Fruit fly (Drosophila melanogaster): Measurements from ENCODE around the gene CG15172.
A peak's percentile ranks its signal among the peaks of the same experiment; 100 is the strongest.

Gene CG15172

dm6 chr2L:19053860-19054515 is 31.8 kb downstream of the CG15172 start, which contains the start of gene CG10492 (continued):
- no peak for TF ChIP-seq az2 (GFP tag; optimal IDR thresholded peaks at IDR 0.05)
- TF ChIP-seq z (GFP tag; IDR thresholded peaks at IDR 0.05) = 0 out of 3 replicates have a peak, but pooled peaks have one; percentile 14
- no peak for TF ChIP-seq HHEX (GFP tag; optimal IDR thresholded peaks at IDR 0.05)
- TF ChIP-seq amos (GFP tag; IDR thresholded peaks at IDR 0.05; ENCODE audit: partially characterized antibody) = no peak; the same call in 1 of the 2 replicates
- TF ChIP-seq sens (GFP tag) = peak; percentile 29
- peak; percentile 51; the same call in 1 of the 3 replicates for TF ChIP-seq Opbp (GFP tag; IDR thresholded peaks at IDR 0.05; ENCODE audit: partially characterized antibody)
- peak; percentile 73; the same call in 1 of the 4 replicates for TF ChIP-seq chinmo (GFP tag; IDR thresholded peaks at IDR 0.05; ENCODE audit: partially characterized antibody)
- TF ChIP-seq tap (tag; optimal IDR thresholded peaks at IDR 0.05) = no peak
- TF ChIP-seq cwo (GFP tag; optimal IDR thresholded peaks at IDR 0.05) = no peak
- TF ChIP-seq CG10979 (tag; optimal IDR thresholded peaks at IDR 0.05) = no peak
- peak; percentile 25 for TF ChIP-seq MTF-1 (GFP tag; optimal IDR thresholded peaks at IDR 0.05; ENCODE audit: borderline replicate concordance)
- no peak for TF ChIP-seq unc-4 (GFP tag; IDR thresholded peaks at IDR 0.05; ENCODE audit: partially characterized antibody)
- peak; percentile 44 for TF ChIP-seq fru (optimal IDR thresholded peaks at IDR 0.05)
- TF ChIP-seq CG10565 (GFP tag; optimal IDR thresholded peaks at IDR 0.05) = no peak
- TF ChIP-seq CG10209 (GFP tag; optimal IDR thresholded peaks at IDR 0.05) = no peak
- no peak for TF ChIP-seq H15 (GFP tag; IDR thresholded peaks at IDR 0.05)
- TF ChIP-seq CG2889 (GFP tag; IDR thresholded peaks at IDR 0.05) = no peak
- peak; percentile 75 for TF ChIP-seq CG3995 (GFP tag; optimal IDR thresholded peaks at IDR 0.05)
- no peak for TF ChIP-seq chm (GFP tag; IDR thresholded peaks at IDR 0.05)
- TF ChIP-seq B-H1 (GFP tag; IDR thresholded peaks at IDR 0.05) = no peak
- peak; percentile 42 for TF ChIP-seq CoRest (tag; optimal IDR thresholded peaks at IDR 0.05)
- TF ChIP-seq CG14441 (GFP tag; IDR thresholded peaks at IDR 0.05) = no peak
- no peak for TF ChIP-seq dysf (GFP tag; IDR thresholded peaks at IDR 0.05)
- TF ChIP-seq Hey (tag; optimal IDR thresholded peaks at IDR 0.05) = no peak
- no peak for TF ChIP-seq CG13296 (GFP tag; optimal IDR thresholded peaks at IDR 0.05)
- TF ChIP-seq CG13287 (GFP tag; IDR thresholded peaks at IDR 0.05; ENCODE audit: partially characterized antibody) = peak; percentile 54
- TF ChIP-seq CG10366 (GFP tag; IDR thresholded peaks at IDR 0.05) = no peak
- TF ChIP-seq CG7372 (GFP tag; IDR thresholded peaks at IDR 0.05) = no peak
- TF ChIP-seq Gsc (GFP tag; IDR thresholded peaks at IDR 0.05) = no peak
- no peak for TF ChIP-seq Drgx (GFP tag; IDR thresholded peaks at IDR 0.05)
- TF ChIP-seq CG3163 (GFP tag; optimal IDR thresholded peaks at IDR 0.05) = no peak
- no peak for TF ChIP-seq CG34376 (GFP tag; optimal IDR thresholded peaks at IDR 0.05)
- TF ChIP-seq CG12236 (GFP tag; optimal IDR thresholded peaks at IDR 0.05) = no peak
- TF ChIP-seq mam (GFP tag; optimal IDR thresholded peaks at IDR 0.05) = no peak
- peak; percentile 32 for TF ChIP-seq Max (GFP tag; optimal IDR thresholded peaks at IDR 0.05)
- TF ChIP-seq dmrt99B (tag; optimal IDR thresholded peaks at IDR 0.05) = no peak
- TF ChIP-seq so (GFP tag; IDR thresholded peaks at IDR 0.05) = no peak
- TF ChIP-seq CG18619 (GFP tag; optimal IDR thresholded peaks at IDR 0.05) = no peak
- no peak for TF ChIP-seq wdn (GFP tag; IDR thresholded peaks at IDR 0.05)
- peak; percentile 15 for TF ChIP-seq HmgZ (tag; optimal IDR thresholded peaks at IDR 0.05)
- TF ChIP-seq CG14710 (tag; optimal IDR thresholded peaks at IDR 0.05) = peak; percentile 87
- TF ChIP-seq dpn (GFP tag; optimal IDR thresholded peaks at IDR 0.05) = no peak
- no peak for TF ChIP-seq CG10462 (GFP tag; optimal IDR thresholded peaks at IDR 0.05)
- no peak for TF ChIP-seq caup (GFP tag; optimal IDR thresholded peaks at IDR 0.05; ENCODE audit: severe bottlenecking)
- TF ChIP-seq CG2202 (tag; optimal IDR thresholded peaks at IDR 0.05) = no peak
- no peak for TF ChIP-seq prd (optimal IDR thresholded peaks at IDR 0.05)
- no peak for TF ChIP-seq prd (GFP tag; IDR thresholded peaks at IDR 0.05)
- TF ChIP-seq CG15696 (tag; optimal IDR thresholded peaks at IDR 0.05) = no peak
- TF ChIP-seq Antp (GFP tag; optimal IDR thresholded peaks at IDR 0.05) = no peak
- TF ChIP-seq ac (GFP tag; optimal IDR thresholded peaks at IDR 0.05) = no peak
- TF ChIP-seq gt (GFP tag; IDR thresholded peaks at IDR 0.05) = no peak
